Worm (Caenorhabditis elegans) whole organism, mixed stage, embryonic: ENCODE data around the gene C24G6.8.

ENCODE experiments used
- M03D4.4 ChIP-seq: sonication (generic microtip); optimal IDR thresholded peaks from 2 replicates; lab custom pipeline; 2017; ENCODE audit warnings: mild to moderate bottlenecking, missing genetic modification characterization, missing compliant biosample characterization
- bed-3 ChIP-seq: fragments of 200-800 bp; sonication (Bioruptor generic); optimal IDR thresholded peaks from 3 replicates; lab custom pipeline; 2018; ENCODE audit warnings: mild to moderate bottlenecking, missing genetic modification characterization, moderate library complexity, missing compliant biosample characterization
- blmp-1 ChIP-seq: fragments of 150-350 bp; optimal IDR thresholded peaks from 2 replicates; lab custom pipeline; 2014; ENCODE audit warnings: missing biosample characterization, missing genetic modification characterization
- ceh-39 ChIP-seq: fragments of 150-350 bp; optimal IDR thresholded peaks from 2 replicates; lab custom pipeline; 2014; ENCODE audit warnings: missing biosample characterization, missing genetic modification characterization
- ceh-43 ChIP-seq: fragments of 200-800 bp; sonication (Bioruptor generic); optimal IDR thresholded peaks from 2 replicates; lab custom pipeline; 2018; ENCODE audit warnings: mild to moderate bottlenecking, missing genetic modification characterization, moderate library complexity, missing compliant biosample characterization
- ceh-83 ChIP-seq: fragments of 200-800 bp; sonication (Bioruptor generic); optimal IDR thresholded peaks from 2 replicates; lab custom pipeline; 2018; ENCODE audit warnings: mild to moderate bottlenecking, missing genetic modification characterization, missing compliant biosample characterization
- ces-1 ChIP-seq: fragments of 150-350 bp; optimal IDR thresholded peaks from 2 replicates; lab custom pipeline; 2014; ENCODE audit warnings: missing biosample characterization, missing genetic modification reagents, missing genetic modification characterization
- cnd-1 ChIP-seq: fragments of 200-800 bp; sonication (Bioruptor generic); optimal IDR thresholded peaks from 2 replicates; lab custom pipeline; 2018; ENCODE audit warnings: mild to moderate bottlenecking, missing genetic modification characterization, missing compliant biosample characterization
- drap-1 ChIP-seq: fragments of 200-800 bp; sonication (Bioruptor generic); optimal IDR thresholded peaks from 3 replicates; lab custom pipeline; 2018; ENCODE audit warnings: mild to moderate bottlenecking, missing genetic modification characterization, missing compliant biosample characterization
- elt-3 ChIP-seq: fragments of 150-350 bp; optimal IDR thresholded peaks from 2 replicates; lab custom pipeline; 2014; ENCODE audit warnings: missing biosample characterization, missing genetic modification characterization
- flh-1 ChIP-seq: fragments of 200-800 bp; sonication (Bioruptor generic); optimal IDR thresholded peaks from 2 replicates; lab custom pipeline; 2018; ENCODE audit warnings: mild to moderate bottlenecking, missing genetic modification characterization, moderate library complexity, missing compliant biosample characterization
- ham-2 ChIP-seq: fragments of 200-800 bp; sonication (Bioruptor generic); optimal IDR thresholded peaks from 2 replicates; lab custom pipeline; 2018; ENCODE audit warnings: mild to moderate bottlenecking, missing genetic modification characterization, missing compliant biosample characterization
- lin-13 ChIP-seq: fragments of 150-350 bp; optimal IDR thresholded peaks from 2 replicates; lab custom pipeline; 2014; ENCODE audit warnings: missing biosample characterization, missing genetic modification characterization
- lin-32 ChIP-seq: fragments of 200-800 bp; sonication (Bioruptor generic); optimal IDR thresholded peaks from 2 replicates; lab custom pipeline; 2018; ENCODE audit warnings: mild to moderate bottlenecking, missing genetic modification characterization, missing compliant biosample characterization
- lsy-2 ChIP-seq: fragments of 150-350 bp; optimal IDR thresholded peaks from 2 replicates; lab custom pipeline; 2014; ENCODE audit warnings: missing biosample characterization, missing genetic modification characterization
- mab-5 ChIP-seq: fragments of 150-350 bp; optimal IDR thresholded peaks from 2 replicates; lab custom pipeline; 2014; ENCODE audit warnings: missing biosample characterization, missing genetic modification characterization
- mep-1 ChIP-seq: fragments of 150-350 bp; optimal IDR thresholded peaks from 2 replicates; lab custom pipeline; 2017; ENCODE audit warnings: missing biosample characterization, missing genetic modification reagents, missing genetic modification characterization, inconsistent platforms
- mls-2 ChIP-seq: sonication (generic microtip); optimal IDR thresholded peaks from 2 replicates; lab custom pipeline; 2016; ENCODE audit warnings: mild to moderate bottlenecking, missing genetic modification characterization, moderate library complexity, missing compliant biosample characterization
- nhr-12 ChIP-seq: fragments of 150-350 bp; optimal IDR thresholded peaks from 2 replicates; lab custom pipeline; 2014; ENCODE audit warnings: missing biosample characterization, missing genetic modification characterization
- nhr-2 ChIP-seq: fragments of 150-350 bp; optimal IDR thresholded peaks from 2 replicates; lab custom pipeline; 2014; ENCODE audit warnings: missing biosample characterization, missing genetic modification characterization
- nhr-237 ChIP-seq: fragments of 150-350 bp; optimal IDR thresholded peaks from 2 replicates; lab custom pipeline; 2014; ENCODE audit warnings: missing biosample characterization, missing genetic modification characterization
- nhr-28 ChIP-seq: fragments of 150-350 bp; optimal IDR thresholded peaks from 2 replicates; lab custom pipeline; 2014; ENCODE audit warnings: missing biosample characterization, missing genetic modification characterization
- nhr-76 ChIP-seq: sonication (generic microtip); optimal IDR thresholded peaks from 2 replicates; lab custom pipeline; 2017; ENCODE audit warnings: missing biosample characterization, missing genetic modification characterization
- pha-4 ChIP-seq: fragments of 150-350 bp; optimal IDR thresholded peaks from 2 replicates; lab custom pipeline; 2018; ENCODE audit warnings: missing biosample characterization, missing genetic modification reagents, missing genetic modification characterization
- sem-2 ChIP-seq: fragments of 200-800 bp; sonication (Bioruptor generic); optimal IDR thresholded peaks from 2 replicates; lab custom pipeline; 2018; ENCODE audit warnings: mild to moderate bottlenecking, missing genetic modification characterization, missing compliant biosample characterization
- snpc-4 ChIP-seq: fragments of 150-350 bp; optimal IDR thresholded peaks from 2 replicates; lab custom pipeline; 2014; ENCODE audit warnings: missing biosample characterization, missing genetic modification characterization
- sptf-1 ChIP-seq: sonication (generic microtip); optimal IDR thresholded peaks from 2 replicates; lab custom pipeline; 2017; ENCODE audit warnings: mild to moderate bottlenecking, missing genetic modification characterization, moderate library complexity, missing compliant biosample characterization
- tbx-8 ChIP-seq: fragments of 200-800 bp; sonication (Bioruptor generic); optimal IDR thresholded peaks from 2 replicates; lab custom pipeline; 2018; ENCODE audit warnings: mild to moderate bottlenecking, missing genetic modification characterization, moderate library complexity, missing compliant biosample characterization
- unc-120 ChIP-seq: sonication (generic microtip); optimal IDR thresholded peaks from 2 replicates; lab custom pipeline; 2017; ENCODE audit warnings: missing genetic modification characterization, missing compliant biosample characterization; ENCODE audit not compliant: poor library complexity, severe bottlenecking
- unc-39 ChIP-seq: fragments of 150-350 bp; optimal IDR thresholded peaks from 2 replicates; lab custom pipeline; 2014; ENCODE audit warnings: missing biosample characterization, missing genetic modification characterization
- unc-62 ChIP-seq: fragments of 150-350 bp; optimal IDR thresholded peaks from 2 replicates; lab custom pipeline; 2014; ENCODE audit warnings: missing biosample characterization, missing genetic modification reagents, missing genetic modification characterization
- ztf-11 ChIP-seq: fragments of 150-350 bp; optimal IDR thresholded peaks from 2 replicates; lab custom pipeline; 2014; ENCODE audit warnings: missing biosample characterization, missing genetic modification characterization

Gene C24G6.8

ce11 chrV:5493447-5493846 is 42.2 kb downstream of the C24G6.8 start, which contains the start of gene T05C3.2:
Gene T05C3.2 (plus strand): TSS chrV:5493747.
- TF ChIP-seq unc-39 (tag; lab: Kevin White, UChicago) (no peak), cnd-1 (tag; lab: Kevin White, UChicago) (no peak), nhr-237 (tag; lab: Kevin White, UChicago) (no peak), unc-62 (GFP tag; lab: Kevin White, UChicago) (no peak), M03D4.4 (no peak), ztf-11 (no peak), lin-13 (tag; lab: Kevin White, UChicago) (no peak), sptf-1 (tag; lab: Kevin White, UChicago) (no peak)

ce11 chrV:5490205-5490604 is 45.5 kb downstream of the C24G6.8 start, which contains the start of gene T05C3.6:
Gene T05C3.6 (plus strand): TSS chrV:5490445.
- no peak for TF ChIP-seq drap-1 (GFP tag; lab: Kevin White, UChicago)
- TF ChIP-seq ceh-39 (tag; lab: Kevin White, UChicago): no peak
- TF ChIP-seq M03D4.4: no peak
- no peak for TF ChIP-seq nhr-2 (tag; lab: Kevin White, UChicago)
- no peak for TF ChIP-seq ceh-83 (GFP tag; lab: Kevin White, UChicago)
- no peak for TF ChIP-seq sptf-1 (tag; lab: Kevin White, UChicago)
- TF ChIP-seq lsy-2 (tag; lab: Kevin White, UChicago): no peak
- no peak for TF ChIP-seq mep-1 (tag; lab: Kevin White, UChicago)
- no peak for TF ChIP-seq blmp-1 (tag; lab: Kevin White, UChicago)
- TF ChIP-seq tbx-8 (GFP tag; lab: Kevin White, UChicago): no peak
- no peak for TF ChIP-seq unc-39 (tag; lab: Kevin White, UChicago)
- TF ChIP-seq ztf-11: no peak
- TF ChIP-seq flh-1 (GFP tag; lab: Kevin White, UChicago): no peak
- no peak for TF ChIP-seq elt-3 (tag; lab: Kevin White, UChicago)
- TF ChIP-seq sem-2 (GFP tag; lab: Kevin White, UChicago): no peak
- no peak for TF ChIP-seq nhr-28
- no peak for TF ChIP-seq ceh-43 (GFP tag; lab: Kevin White, UChicago)
- TF ChIP-seq nhr-12 (tag; lab: Kevin White, UChicago): no peak
- TF ChIP-seq bed-3: no peak
- no peak for TF ChIP-seq ham-2 (GFP tag; lab: Kevin White, UChicago)

ce11 chrV:5488766-5489165 is 46.9 kb downstream of the C24G6.8 start, which contains the start of gene grl-18:
Gene grl-18 (minus strand): TSS chrV:5488866.
- TF ChIP-seq lsy-2 (tag; lab: Kevin White, UChicago): no peak
- TF ChIP-seq nhr-28: no peak
- no peak for TF ChIP-seq nhr-2 (tag; lab: Kevin White, UChicago)
- no peak for TF ChIP-seq snpc-4 (tag; lab: Kevin White, UChicago)
- TF ChIP-seq ceh-83 (GFP tag; lab: Kevin White, UChicago): no peak
- no peak for TF ChIP-seq tbx-8 (GFP tag; lab: Kevin White, UChicago)
- no peak for TF ChIP-seq lin-32 (GFP tag; lab: Kevin White, UChicago)
- no peak for TF ChIP-seq nhr-12 (tag; lab: Kevin White, UChicago)
- TF ChIP-seq elt-3 (tag; lab: Kevin White, UChicago): no peak
- no peak for TF ChIP-seq nhr-76
- TF ChIP-seq ces-1 (GFP tag; lab: Kevin White, UChicago): no peak
- no peak for TF ChIP-seq sptf-1 (tag; lab: Kevin White, UChicago)
- no peak for TF ChIP-seq unc-39 (tag; lab: Kevin White, UChicago)
- no peak for TF ChIP-seq mab-5
- no peak for TF ChIP-seq lin-13 (tag; lab: Kevin White, UChicago)
- TF ChIP-seq unc-120: no peak
- no peak for TF ChIP-seq unc-62 (GFP tag; lab: Kevin White, UChicago)
- TF ChIP-seq nhr-237 (tag; lab: Kevin White, UChicago): no peak
- no peak for TF ChIP-seq ceh-43 (GFP tag; lab: Kevin White, UChicago)

- TF ChIP-seq ztf-11 (no peak), lin-32 (GFP tag; lab: Kevin White, UChicago) (no peak), unc-39 (tag; lab: Kevin White, UChicago) (no peak), mab-5 (no peak), lin-13 (tag; lab: Kevin White, UChicago) (no peak), M03D4.4 (no peak), pha-4 (tag; lab: Kevin White, UChicago) (no peak), bed-3 (no peak), ceh-43 (GFP tag; lab: Kevin White, UChicago) (no peak), mls-2 (tag; lab: Kevin White, UChicago) (no peak), snpc-4 (tag; lab: Kevin White, UChicago) (no peak), cnd-1 (tag; lab: Kevin White, UChicago) (no peak)
Observed at ce11 chrV:5487180-5487579, 48.5 kb downstream of the C24G6.8 start.
